Worm (Caenorhabditis elegans): ENCODE measurements around the gene W07G4.8.
A peak's percentile ranks its signal among the peaks of the same experiment; 100 is the strongest.

W07G4.8 gene

DNA sequence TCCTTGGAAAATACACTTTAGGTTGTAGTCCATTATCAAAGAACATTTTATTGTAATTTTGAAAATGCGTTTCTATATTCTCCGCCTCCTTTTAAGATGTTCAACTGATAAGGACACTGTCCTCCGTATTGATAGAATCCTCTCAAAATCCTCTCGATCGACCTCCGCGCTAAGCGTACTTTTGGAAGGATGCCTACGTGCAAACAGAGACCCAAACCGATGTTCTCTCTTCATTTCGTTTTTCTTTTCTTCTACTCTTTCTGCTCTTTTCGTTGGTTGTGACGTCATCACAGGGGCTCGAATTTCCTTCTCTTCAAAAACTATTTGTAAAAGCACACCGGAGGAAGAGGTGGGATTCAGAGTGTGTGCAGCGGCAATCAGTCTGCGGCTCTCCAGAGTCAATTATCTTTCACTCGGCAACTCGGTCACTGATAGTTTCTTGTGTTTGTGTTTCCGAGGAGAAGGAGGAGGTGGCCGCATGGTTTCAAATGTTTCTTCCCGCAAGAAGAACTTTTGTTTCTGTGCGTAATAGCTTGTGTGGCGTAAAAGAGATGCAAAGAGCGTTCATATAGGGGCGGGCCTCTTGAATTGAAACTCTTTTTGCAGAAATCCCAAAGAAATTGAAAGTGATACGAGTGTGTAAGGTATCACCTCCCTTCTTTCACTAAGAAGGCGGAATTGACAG lies 33.2 kb upstream of the W07G4.8 start, which contains the start of gene C34B4.2 (continued):
- no peak for TF ChIP-seq R02D3.7 (tag; optimal IDR thresholded peaks at IDR 0.05)
- TF ChIP-seq nhr-76 (tag; optimal IDR thresholded peaks at IDR 0.05), result no peak
- peak; percentile 25; the same call in 1 of the 2 replicates for TF ChIP-seq lin-38 (GFP tag; IDR thresholded peaks at IDR 0.05)
- TF ChIP-seq mxl-3 (GFP tag; optimal IDR thresholded peaks at IDR 0.05), result peak; percentile 66
- TF ChIP-seq ces-1 (GFP tag; optimal IDR thresholded peaks at IDR 0.05), result no peak
- TF ChIP-seq ztf-7 (tag; optimal IDR thresholded peaks at IDR 0.05), result peak; percentile 23
- TF ChIP-seq T26A8.4 (GFP tag; IDR thresholded peaks at IDR 0.05), result peak; percentile 55; the same call in 1 of the 2 replicates
- peak; percentile 84 to 99 for TF ChIP-seq hif-1 (tag; optimal IDR thresholded peaks at IDR 0.05)
- peak; percentile 72; the same call in 1 of the 2 replicates for TF ChIP-seq tra-1 (GFP tag; IDR thresholded peaks at IDR 0.05)
- no peak for TF ChIP-seq zfp-2 (tag; optimal IDR thresholded peaks at IDR 0.05)
- TF ChIP-seq nhr-28 (tag; optimal IDR thresholded peaks at IDR 0.05), result peak; percentile 55
- TF ChIP-seq lin-1 (GFP tag; IDR thresholded peaks at IDR 0.05), result peak; percentile 68; the same call in 1 of the 2 replicates
- peak; percentile 3 for TF ChIP-seq hlh-30 (tag; optimal IDR thresholded peaks at IDR 0.05; ENCODE audit: insufficient read depth)
- TF ChIP-seq hmg-1.1 (GFP tag; IDR thresholded peaks at IDR 0.05), result 0 out of 2 replicates have a peak, but pooled peaks have one; percentile 65
- no peak for TF ChIP-seq saeg-2 (GFP tag; IDR thresholded peaks at IDR 0.05)
- peak; percentile 100 for TF ChIP-seq aha-1 (tag)
- TF ChIP-seq skn-1 (tag; optimal IDR thresholded peaks at IDR 0.05), result no peak

DNA sequence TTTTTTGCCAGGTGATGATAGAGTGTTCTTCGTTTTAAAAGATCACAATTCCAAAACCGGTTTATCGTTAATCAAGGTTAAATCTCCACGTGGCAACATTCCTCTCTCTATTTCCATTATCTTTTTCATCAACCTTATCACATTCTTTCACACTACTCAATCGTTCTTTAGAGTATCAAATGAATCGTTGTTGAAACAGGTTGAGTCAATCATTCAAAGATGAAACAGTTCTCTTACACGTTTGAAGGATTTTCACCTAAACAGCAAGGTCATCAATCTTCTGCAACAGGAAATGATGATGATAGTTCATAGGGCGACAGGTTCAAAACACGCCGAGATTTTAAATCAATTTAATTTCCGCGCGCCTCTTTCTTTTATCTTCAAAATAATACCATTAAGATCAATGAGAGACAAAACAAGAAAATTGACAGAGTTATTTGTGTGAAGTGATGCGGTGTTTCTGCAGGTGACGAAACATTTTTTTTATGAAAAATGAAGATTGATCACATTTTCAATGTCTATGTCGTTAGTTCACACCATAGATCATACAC lies 31.9 kb upstream of the W07G4.8 start:
- TF ChIP-seq mep-1 (tag; optimal IDR thresholded peaks at IDR 0.05), result peak; percentile 71
- TF ChIP-seq T20F7.1 (GFP tag; optimal IDR thresholded peaks at IDR 0.05), result peak; percentile 20
- TF ChIP-seq F49E8.2 (tag; optimal IDR thresholded peaks at IDR 0.05; ENCODE audit: borderline replicate concordance), result no peak
- peak; percentile 94 for TF ChIP-seq dve-1 (tag; optimal IDR thresholded peaks at IDR 0.05; ENCODE audit: insufficient read depth)
- no peak for TF ChIP-seq rbr-2 (tag; optimal IDR thresholded peaks at IDR 0.05)
- TF ChIP-seq ZK546.5 (tag; optimal IDR thresholded peaks at IDR 0.05), result no peak
- TF ChIP-seq nhr-102 (tag; optimal IDR thresholded peaks at IDR 0.05), result peak; percentile 36
- TF ChIP-seq duxl-1 (tag; optimal IDR thresholded peaks at IDR 0.05; ENCODE audit: poor library complexity), result no peak
- no peak for TF ChIP-seq zip-2 (tag; optimal IDR thresholded peaks at IDR 0.05)
- peak; percentile 79 for TF ChIP-seq gei-8 (GFP tag; optimal IDR thresholded peaks at IDR 0.05)
- no peak for TF ChIP-seq dmd-9 (GFP tag; IDR thresholded peaks at IDR 0.05)
- TF ChIP-seq nhr-10 (tag; optimal IDR thresholded peaks at IDR 0.05), result peak; percentile 31
- peak; percentile 74 for TF ChIP-seq tra-1 (GFP tag; IDR thresholded peaks at IDR 0.05)
- no peak for TF ChIP-seq dmd-8 (GFP tag; IDR thresholded peaks at IDR 0.05)
- TF ChIP-seq unc-130 (GFP tag; optimal IDR thresholded peaks at IDR 0.05), result no peak
- TF ChIP-seq madf-9 (GFP tag; conservative IDR thresholded peaks at IDR 0.05), result no peak
- no peak for TF ChIP-seq nhr-111 (GFP tag; optimal IDR thresholded peaks at IDR 0.05)
- TF ChIP-seq ceh-28 (tag; optimal IDR thresholded peaks at IDR 0.05), result no peak
- TF ChIP-seq daf-12 (tag; optimal IDR thresholded peaks at IDR 0.05), result no peak
- no peak for TF ChIP-seq fkh-10 (GFP tag; optimal IDR thresholded peaks at IDR 0.05)
- TF ChIP-seq F44E2.7 (GFP tag; IDR thresholded peaks at IDR 0.05), result no peak
- no peak for TF ChIP-seq mdt-29 (GFP tag; IDR thresholded peaks at IDR 0.05)
- no peak for TF ChIP-seq lin-15B (tag; optimal IDR thresholded peaks at IDR 0.05)
- TF ChIP-seq daf-8 (GFP tag; IDR thresholded peaks at IDR 0.05), result no peak
- TF ChIP-seq dpl-1 (GFP tag; optimal IDR thresholded peaks at IDR 0.05), result peak; percentile 27
- no peak for TF ChIP-seq sdz-12 (GFP tag; optimal IDR thresholded peaks at IDR 0.05)
- TF ChIP-seq zfp-2 (tag; optimal IDR thresholded peaks at IDR 0.05), result no peak
- no peak for TF ChIP-seq F37D6.2 (tag; optimal IDR thresholded peaks at IDR 0.05)
- TF ChIP-seq lin-13 (GFP tag; optimal IDR thresholded peaks at IDR 0.05), result peak; percentile 16
- TF ChIP-seq nhr-28 (tag; optimal IDR thresholded peaks at IDR 0.05), result peak; percentile 81
- peak; percentile 90 for TF ChIP-seq hlh-11 (tag; optimal IDR thresholded peaks at IDR 0.05)
- no peak for TF ChIP-seq spr-1 (tag; optimal IDR thresholded peaks at IDR 0.05)
- no peak for TF ChIP-seq zfp-3 (GFP tag; conservative IDR thresholded peaks at IDR 0.05)
- no peak for TF ChIP-seq set-16 (GFP tag; IDR thresholded peaks at IDR 0.05)
- no peak for TF ChIP-seq nhr-42 (GFP tag; IDR thresholded peaks at IDR 0.05)
